Worm (Caenorhabditis elegans): ENCODE measurements around the gene atg-4.2.

DNA sequence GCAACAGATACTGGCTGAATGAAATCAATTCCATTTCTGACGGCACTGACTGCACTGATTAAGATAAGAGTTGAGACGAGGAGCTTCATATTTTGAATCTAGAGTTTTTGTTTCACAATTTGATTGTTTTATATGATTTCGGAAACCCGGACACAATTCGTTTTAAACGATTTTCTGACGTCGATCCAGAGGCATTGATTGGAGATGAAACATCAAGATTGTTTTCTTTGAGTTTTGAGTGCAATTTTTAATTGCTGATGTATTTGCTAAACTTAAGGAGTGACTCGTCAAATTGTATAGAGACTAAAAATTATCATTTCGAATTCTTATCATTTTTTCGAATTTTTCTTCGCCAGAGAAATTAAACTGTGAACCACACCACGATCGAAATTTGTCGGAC, 40.0 kb upstream of the atg-4.2 start, which contains the start of gene lys-6:
- TF ChIP-seq ama-1 (optimal IDR thresholded peaks at IDR 0.05) (no peak), flt-1 (GFP tag; IDR thresholded peaks at IDR 0.05) (no peak)
